Worm (Caenorhabditis elegans): Measurements from ENCODE around the gene skr-16.

DNA sequence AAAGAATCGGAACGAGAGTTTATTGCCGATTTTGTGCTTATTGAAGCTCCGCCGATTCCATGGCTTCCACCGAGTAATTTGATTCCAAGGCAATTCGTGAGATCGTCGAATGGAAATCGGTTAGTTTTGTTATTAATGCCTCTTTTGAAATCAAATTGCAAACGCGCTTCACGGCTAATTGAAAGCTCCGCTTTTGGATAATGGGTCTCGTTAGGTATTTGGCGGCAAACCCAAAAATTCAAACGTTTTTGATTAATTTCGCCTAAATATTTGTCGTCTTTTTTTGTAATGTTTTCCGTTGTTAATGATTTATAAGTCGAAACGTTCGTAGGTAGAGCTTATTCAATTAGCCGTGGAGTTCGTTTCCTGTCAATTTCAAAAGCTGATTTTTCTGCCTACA lies 8.9 kb upstream of the skr-16 start:
- TF ChIP-seq F13H6.1 (tag; optimal IDR thresholded peaks at IDR 0.05), result no peak
- TF ChIP-seq nhr-25 (tag; optimal IDR thresholded peaks at IDR 0.05), result no peak
- no peak for TF ChIP-seq unc-55 (GFP tag; optimal IDR thresholded peaks at IDR 0.05)
- no peak for TF ChIP-seq nhr-12 (tag; optimal IDR thresholded peaks at IDR 0.05)
- no peak for TF ChIP-seq nhr-11 (tag; optimal IDR thresholded peaks at IDR 0.05)
- no peak for TF ChIP-seq nhr-10 (tag; optimal IDR thresholded peaks at IDR 0.05)
- no peak for TF ChIP-seq lin-13 (GFP tag; optimal IDR thresholded peaks at IDR 0.05)
- no peak for TF ChIP-seq nhr-77 (tag; optimal IDR thresholded peaks at IDR 0.05)
- TF ChIP-seq unc-39 (tag; optimal IDR thresholded peaks at IDR 0.05), result no peak
- no peak for TF ChIP-seq skn-1 (tag; optimal IDR thresholded peaks at IDR 0.05)
- no peak for TF ChIP-seq elt-1 (tag; optimal IDR thresholded peaks at IDR 0.05)
- TF ChIP-seq gmeb-1 (tag; optimal IDR thresholded peaks at IDR 0.05), result no peak
- TF ChIP-seq ztf-1 (GFP tag; conservative IDR thresholded peaks at IDR 0.05), result no peak
- TF ChIP-seq crh-2 (tag; optimal IDR thresholded peaks at IDR 0.05), result no peak

Data from whole organism, L2 larva.